Worm (Caenorhabditis elegans) whole organism, young adult: Measurements from ENCODE around the gene T07C12.10.

Source experiments
- B0035.1 ChIP-seq: sonication (generic microtip); optimal IDR thresholded peaks from 2 replicates; lab custom pipeline; 2016; ENCODE audit warnings: missing genetic modification characterization, mild to moderate bottlenecking, missing compliant biosample characterization, missing genotype, missing genetic modification reagents
- F37B4.10 ChIP-seq: fragments of 200-800 bp; sonication (Bioruptor generic); IDR thresholded peaks from 2 replicates; pipeline ENCODE4 v1.3.6; 2022; ENCODE audit warnings: missing genetic modification characterization, missing compliant biosample characterization
- F49E8.2 ChIP-seq: sonication (generic microtip); optimal IDR thresholded peaks from 3 replicates; lab custom pipeline; 2017; ENCODE audit warnings: missing genetic modification characterization, mild to moderate bottlenecking, missing compliant biosample characterization, antibody characterized with exemption, moderate library complexity; ENCODE audit not compliant: insufficient read depth
- mel-28 ChIP-seq: sonication (generic microtip); optimal IDR thresholded peaks from 2 replicates; lab custom pipeline; 2016; ENCODE audit warnings: borderline replicate concordance, mild to moderate bottlenecking, missing genetic modification characterization, missing compliant biosample characterization
- ztf-22 ChIP-seq: fragments of 200-800 bp; sonication (Bioruptor generic); optimal IDR thresholded peaks from 2 replicates; lab custom pipeline; 2018; ENCODE audit warnings: mild to moderate bottlenecking, missing genetic modification characterization, moderate library complexity, missing compliant biosample characterization

ce11 chrV:9943039-9943438, 17.2 kb downstream of the T07C12.10 start, which contains the start of gene fipr-12:
- no peak for TF ChIP-seq mel-28 (tag; lab: Kevin White, UChicago)
- no peak for TF ChIP-seq F37B4.10 (GFP tag; lab: Robert Waterston, UW)
- no peak for TF ChIP-seq ztf-22
- TF ChIP-seq F49E8.2 (tag; lab: Kevin White, UChicago), result no peak
- TF ChIP-seq B0035.1 (tag; lab: Kevin White, UChicago), result no peak
